Worm (Caenorhabditis elegans): ENCODE data around the gene F32H5.4.

Gene F32H5.4

DNA sequence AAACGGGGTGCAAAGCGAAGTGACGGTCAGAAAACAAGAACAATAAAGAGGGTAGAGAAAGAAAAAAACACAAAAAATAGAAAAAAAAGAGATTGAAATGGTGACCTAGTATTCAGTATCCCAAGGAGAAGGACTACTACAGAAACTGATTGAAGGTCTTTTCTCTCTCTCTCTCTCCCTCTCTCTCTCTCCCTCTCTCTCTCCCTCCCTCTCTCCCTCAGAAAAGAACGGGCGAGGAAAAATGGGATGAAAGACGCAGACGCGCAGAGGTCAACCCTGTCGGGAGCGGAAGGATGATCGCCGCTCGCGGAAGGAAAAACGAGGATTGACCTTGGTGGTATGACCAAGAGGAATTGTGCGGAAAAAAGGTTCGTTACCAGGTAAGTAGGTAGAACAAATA lies 14.2 kb downstream of the F32H5.4 start:
- TF ChIP-seq gmeb-2 (tag; optimal IDR thresholded peaks at IDR 0.05) (no peak), ceh-6 (GFP tag; optimal IDR thresholded peaks at IDR 0.05) (no peak), unc-55 (GFP tag; optimal IDR thresholded peaks at IDR 0.05) (peak; percentile 8), ceh-31 (tag; optimal IDR thresholded peaks at IDR 0.05) (peak; percentile 28), pqm-1 (tag; optimal IDR thresholded peaks at IDR 0.05) (no peak), unc-42 (tag; optimal IDR thresholded peaks at IDR 0.05) (no peak), zip-5 (tag; optimal IDR thresholded peaks at IDR 0.05) (no peak), ceh-48 (tag; optimal IDR thresholded peaks at IDR 0.05) (no peak)

- TF ChIP-seq dve-1 (tag; optimal IDR thresholded peaks at IDR 0.05) (no peak), T23F11.4 (GFP tag; optimal IDR thresholded peaks at IDR 0.05) (no peak), C08G9.2 (tag; optimal IDR thresholded peaks at IDR 0.05) (no peak), nhr-232 (tag; optimal IDR thresholded peaks at IDR 0.05) (no peak), sox-2 (GFP tag; IDR thresholded peaks at IDR 0.05) (no peak), ama-1 (optimal IDR thresholded peaks at IDR 0.05) (no peak), ztf-16 (tag; optimal IDR thresholded peaks at IDR 0.05) (no peak), fax-1 (tag; optimal IDR thresholded peaks at IDR 0.05) (no peak), pat-9 (tag; optimal IDR thresholded peaks at IDR 0.05) (no peak), lim-6 (tag; optimal IDR thresholded peaks at IDR 0.05) (no peak), Y22D7AL.16 (tag; optimal IDR thresholded peaks at IDR 0.05) (no peak), dmd-4 (tag; optimal IDR thresholded peaks at IDR 0.05; ENCODE audit: borderline replicate concordance) (no peak), ceh-22 (tag; optimal IDR thresholded peaks at IDR 0.05) (no peak), npax-4 (tag; optimal IDR thresholded peaks at IDR 0.05) (no peak), tbx-2 (tag; optimal IDR thresholded peaks at IDR 0.05) (no peak), fkh-6 (tag; optimal IDR thresholded peaks at IDR 0.05) (no peak)
Measured at ce11 chrV:13375861-13376260, 15.5 kb downstream of the F32H5.4 start.

- TF ChIP-seq tbx-2 (tag; optimal IDR thresholded peaks at IDR 0.05) (no peak), elt-2 (tag; optimal IDR thresholded peaks at IDR 0.05) (peak; percentile 81)
Measured at ce11 chrV:13377130-13377529, 16.8 kb downstream of the F32H5.4 start.

DNA sequence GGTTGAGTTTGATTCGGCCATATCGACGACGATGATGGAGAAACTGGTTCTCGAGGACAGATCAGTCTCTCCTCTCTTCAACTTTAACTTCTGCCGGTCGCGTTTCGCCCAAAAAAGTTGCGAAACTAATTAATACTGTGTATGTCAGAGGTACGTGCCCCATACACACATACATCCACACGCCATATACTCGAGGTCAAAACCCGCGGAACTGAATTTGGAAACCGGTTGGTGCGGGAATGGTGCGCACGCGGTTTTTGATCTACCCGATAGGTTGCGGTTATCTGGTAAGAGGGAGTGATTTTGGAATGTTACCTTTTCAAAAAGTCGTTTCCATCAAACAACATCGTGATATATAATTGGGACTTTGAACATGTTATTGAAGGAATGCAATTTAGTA lies 19.8 kb downstream of the F32H5.4 start, which contains the start of gene ifbp-1:
Gene ifbp-1 (minus strand): TSS at position 85 of the 400 bp plus-strand sequence.
- TF ChIP-seq lim-6 (tag; optimal IDR thresholded peaks at IDR 0.05): no peak
- no peak for TF ChIP-seq unc-55 (GFP tag; optimal IDR thresholded peaks at IDR 0.05)
- no peak for TF ChIP-seq dve-1 (tag; optimal IDR thresholded peaks at IDR 0.05)
- TF ChIP-seq unc-86 (tag; optimal IDR thresholded peaks at IDR 0.05): no peak
- no peak for TF ChIP-seq sdc-2 (tag; optimal IDR thresholded peaks at IDR 0.05)
- TF ChIP-seq nfya-1 (tag; optimal IDR thresholded peaks at IDR 0.05): no peak
- no peak for TF ChIP-seq pha-4 (tag; optimal IDR thresholded peaks at IDR 0.05)
- no peak for TF ChIP-seq tbx-7 (tag; optimal IDR thresholded peaks at IDR 0.05)
- TF ChIP-seq Y22D7AL.16 (tag; optimal IDR thresholded peaks at IDR 0.05): no peak
- no peak for TF ChIP-seq ceh-34 (tag; optimal IDR thresholded peaks at IDR 0.05)
- no peak for TF ChIP-seq T23F11.4 (GFP tag; optimal IDR thresholded peaks at IDR 0.05)
- no peak for TF ChIP-seq sox-2 (GFP tag; IDR thresholded peaks at IDR 0.05)
- no peak for TF ChIP-seq che-1 (tag; optimal IDR thresholded peaks at IDR 0.05)
- TF ChIP-seq odd-2 (tag; optimal IDR thresholded peaks at IDR 0.05): no peak
- no peak for TF ChIP-seq unc-42 (tag; optimal IDR thresholded peaks at IDR 0.05)
- TF ChIP-seq hlh-15 (tag; optimal IDR thresholded peaks at IDR 0.05): no peak
- no peak for TF ChIP-seq pqm-1 (tag; optimal IDR thresholded peaks at IDR 0.05)
- no peak for TF ChIP-seq ceh-22 (tag; optimal IDR thresholded peaks at IDR 0.05)

DNA sequence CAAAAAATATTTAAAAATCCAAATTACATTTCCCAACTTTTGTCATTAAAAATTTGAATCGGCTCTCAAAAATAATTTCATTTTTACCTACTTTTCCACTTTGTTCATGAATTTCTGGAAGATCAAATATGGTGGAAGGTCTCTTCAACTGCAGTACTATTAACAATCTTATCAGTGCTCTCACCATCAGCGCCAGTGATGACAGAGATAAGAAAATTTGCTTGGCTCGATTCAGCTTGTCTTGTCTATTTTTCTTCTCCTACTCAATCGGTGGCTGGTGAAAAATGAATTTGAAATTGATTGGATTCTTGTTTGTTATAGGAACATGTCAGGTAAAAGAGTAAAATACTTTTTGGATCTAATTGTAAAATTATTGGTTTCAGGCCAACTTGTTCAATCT lies 20.6 kb downstream of the F32H5.4 start, which contains the start of gene cpz-2:
Gene cpz-2 (plus strand): TSS at position 210 of the 400 bp plus-strand sequence.
- TF ChIP-seq ceh-19 (GFP tag; optimal IDR thresholded peaks at IDR 0.05) (no peak), syd-9 (tag; optimal IDR thresholded peaks at IDR 0.05) (no peak), elt-2 (tag; optimal IDR thresholded peaks at IDR 0.05) (peak; percentile 72), pha-4 (tag; optimal IDR thresholded peaks at IDR 0.05) (no peak), unc-55 (GFP tag; optimal IDR thresholded peaks at IDR 0.05) (no peak), sdc-2 (tag; optimal IDR thresholded peaks at IDR 0.05) (no peak)

Measured in whole organism, late embryonic.